Fruit fly (Drosophila melanogaster) whole organism, pupa: ENCODE data around the gene NK7.1.

Experiments
- CG34367 ChIP-seq: fragments of 200-800 bp; sonication (Bioruptor generic); optimal IDR thresholded peaks from 2 replicates; lab custom pipeline; 2018; ENCODE audit warnings: missing biosample characterization, mild to moderate bottlenecking, missing genetic modification characterization
- CG4496 ChIP-seq: fragments of 200-800 bp; sonication (Bioruptor generic); IDR thresholded peaks from 3 replicates; pipeline ENCODE4 v1.3.6; 2022; ENCODE audit warnings: missing biosample characterization, missing genetic modification characterization
- CG8301 ChIP-seq: fragments of 200-800 bp; sonication (Bioruptor generic); optimal IDR thresholded peaks from 2 replicates; lab custom pipeline; 2018; ENCODE audit warnings: missing biosample characterization, mild to moderate bottlenecking, missing genetic modification characterization

DNA sequence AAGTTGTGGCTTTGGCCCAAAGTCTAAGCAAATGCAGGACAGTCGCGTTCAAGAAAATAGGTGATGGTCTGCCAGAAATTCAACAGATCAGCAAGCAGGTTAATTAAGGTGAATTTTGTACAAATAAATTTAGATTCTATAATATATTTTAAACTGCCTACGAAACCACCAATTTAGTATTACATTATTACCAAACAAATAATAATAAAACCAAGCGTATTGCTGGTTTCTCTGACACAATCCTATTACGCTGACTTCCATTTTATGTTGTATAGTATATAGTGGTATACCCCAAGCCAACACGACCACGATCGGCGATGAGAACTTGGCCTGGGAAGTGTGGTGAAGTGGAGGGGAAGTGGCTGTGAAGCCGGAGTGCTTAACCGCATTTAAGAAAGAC is 81.3 kb downstream of the NK7.1 start:
- peak; percentile 82 for TF ChIP-seq CG34367 (tag; lab: Kevin White, UChicago)
- peak; percentile 90 for TF ChIP-seq CG8301 (tag; lab: Kevin White, UChicago)
- peak; percentile 80 for TF ChIP-seq CG4496 (GFP tag; lab: Robert Waterston, UW)
